Worm (Caenorhabditis elegans) whole organism, L4 larva: Measurements from ENCODE around the gene lips-7.

Source experiments
- F26F4.8 ChIP-seq: fragments of 200-800 bp; sonication (Bioruptor generic); conservative IDR thresholded peaks from 2 replicates; pipeline ENCODE4 v1.3.6; 2022; ENCODE audit warnings: missing genetic modification characterization, missing compliant biosample characterization
- jun-1 ChIP-seq: fragments of 150-350 bp; optimal IDR thresholded peaks from 2 replicates; lab custom pipeline; 2014; ENCODE audit warnings: missing biosample characterization, missing genetic modification reagents, missing genetic modification characterization
- lim-7 ChIP-seq: fragments of 200-800 bp; sonication (Bioruptor generic); IDR thresholded peaks from 2 replicates; pipeline ENCODE4 v1.3.6; 2022; ENCODE audit warnings: missing genetic modification characterization, missing compliant biosample characterization
- lin-39 ChIP-seq: fragments of 150-350 bp; optimal IDR thresholded peaks from 2 replicates; lab custom pipeline; 2014; ENCODE audit warnings: missing biosample characterization, missing genetic modification reagents, missing genetic modification characterization
- nhr-6 ChIP-seq: fragments of 150-350 bp; optimal IDR thresholded peaks from 2 replicates; lab custom pipeline; 2014; ENCODE audit warnings: missing biosample characterization, missing genetic modification characterization
- zag-1 ChIP-seq: fragments of 150-350 bp; optimal IDR thresholded peaks from 2 replicates; lab custom pipeline; 2014; ENCODE audit warnings: missing biosample characterization, missing genetic modification characterization

ce11 chrII:591110-591509 lies 39.5 kb downstream of the lips-7 start, which contains the start of gene W08F4.10:
- TF ChIP-seq jun-1 (no peak), F26F4.8 (GFP tag; lab: Robert Waterston, UW) (no peak), lin-39 (tag; lab: Kevin White, UChicago) (no peak), nhr-6 (tag; lab: Kevin White, UChicago) (no peak), lim-7 (GFP tag; lab: Robert Waterston, UW) (no peak), zag-1 (tag; lab: Kevin White, UChicago) (no peak)
